Worm (Caenorhabditis elegans) whole organism, L1 larva: Measurements from ENCODE around the gene sftb-1.

ENCODE experiments used
- F16B12.6 ChIP-seq: fragments of 150-350 bp; optimal IDR thresholded peaks from 2 replicates; lab custom pipeline; 2014; ENCODE audit warnings: missing biosample characterization, missing genetic modification characterization
- Y116A8C.19 ChIP-seq: sonication (generic microtip); optimal IDR thresholded peaks from 2 replicates; lab custom pipeline; 2016; ENCODE audit warnings: missing compliant biosample characterization, missing genetic modification characterization, borderline replicate concordance
- aha-1 ChIP-seq: fragments of 150-350 bp; optimal IDR thresholded peaks from 2 replicates; lab custom pipeline; 2014; ENCODE audit warnings: missing biosample characterization, missing genetic modification characterization
- aly-2 ChIP-seq: fragments of 150-350 bp; optimal IDR thresholded peaks from 2 replicates; lab custom pipeline; 2014; ENCODE audit warnings: missing biosample characterization, missing genetic modification characterization
- ama-1 ChIP-seq: fragments of 150-350 bp; optimal IDR thresholded peaks from 2 replicates; lab custom pipeline; 2014
- blmp-1 ChIP-seq: fragments of 150-350 bp; optimal IDR thresholded peaks from 2 replicates; lab custom pipeline; 2014; ENCODE audit warnings: missing biosample characterization, missing genetic modification characterization
- ceh-63 ChIP-seq: fragments of 200-800 bp; sonication (Bioruptor generic); optimal IDR thresholded peaks from 2 replicates; lab custom pipeline; 2018; ENCODE audit warnings: mild to moderate bottlenecking, missing genetic modification characterization, missing compliant biosample characterization
- ceh-90 ChIP-seq: sonication (generic microtip); optimal IDR thresholded peaks from 2 replicates; lab custom pipeline; 2016; ENCODE audit warnings: missing genetic modification characterization, missing compliant biosample characterization
- dpl-1 ChIP-seq, 3 experiments: fragments of 150-350 bp in 2 of 3; sonication (generic microtip) in 1 of 3; optimal IDR thresholded peaks; 2 replicates each; lab custom pipeline; 2014 to 2017; ENCODE audit warnings: missing biosample characterization in 3 of 3, missing genetic modification characterization in 3 of 3, missing genetic modification reagents in 3 of 3
- dsc-1 ChIP-seq: sonication (generic microtip); optimal IDR thresholded peaks from 2 replicates; lab custom pipeline; 2016; ENCODE audit warnings: mild to moderate bottlenecking, missing genetic modification characterization, missing compliant biosample characterization
- efl-1 ChIP-seq, 4 experiments: fragments of 150-350 bp; optimal IDR thresholded peaks in 3 of 4; peaks in 1 of 4; 1 replicate in 1 of 4; 2 replicates in 3 of 4; lab custom pipeline; 2014; ENCODE audit warnings: missing biosample characterization in 2 of 4, missing genetic modification characterization in 2 of 4, missing genetic modification reagents in 2 of 4
- efl-3 ChIP-seq: fragments of 200-800 bp; sonication (Bioruptor generic); optimal IDR thresholded peaks from 2 replicates; lab custom pipeline; 2018; ENCODE audit warnings: mild to moderate bottlenecking, missing genetic modification characterization, missing compliant biosample characterization
- fkh-8 ChIP-seq: sonication (generic microtip); optimal IDR thresholded peaks from 2 replicates; lab custom pipeline; 2016; ENCODE audit warnings: mild to moderate bottlenecking, missing genetic modification characterization, missing compliant biosample characterization
- fos-1 ChIP-seq: fragments of 150-350 bp; optimal IDR thresholded peaks from 2 replicates; lab custom pipeline; 2014; ENCODE audit warnings: missing biosample characterization, missing genetic modification characterization
- grh-1 ChIP-seq: fragments of 200-800 bp; sonication (Bioruptor generic); IDR thresholded peaks from 2 replicates; pipeline ENCODE4 v1.3.6; 2022; ENCODE audit warnings: missing genetic modification reagents, missing genetic modification characterization, missing compliant biosample characterization
- irx-1 ChIP-seq: sonication (generic microtip); optimal IDR thresholded peaks from 2 replicates; lab custom pipeline; 2016; ENCODE audit warnings: missing genetic modification characterization, missing compliant biosample characterization
- lin-14 ChIP-seq: fragments of 200-800 bp; sonication (Bioruptor generic); optimal IDR thresholded peaks from 2 replicates; lab custom pipeline; 2018; ENCODE audit warnings: mild to moderate bottlenecking, missing genetic modification characterization, moderate library complexity, missing compliant biosample characterization
- lin-15B ChIP-seq: fragments of 150-350 bp; sonication (generic microtip); optimal IDR thresholded peaks from 3 replicates; lab custom pipeline; 2014; ENCODE audit warnings: missing biosample characterization, missing genetic modification characterization
- lin-35 ChIP-seq, 2 experiments: fragments of 150-350 bp; optimal IDR thresholded peaks; 2 replicates each; lab custom pipeline; 2014; ENCODE audit warnings: missing biosample characterization in 2 of 2, missing genetic modification characterization in 2 of 2, missing genetic modification reagents in 2 of 2
- lir-3 ChIP-seq: sonication (generic microtip); optimal IDR thresholded peaks from 2 replicates; lab custom pipeline; 2016; ENCODE audit warnings: mild to moderate bottlenecking, missing genetic modification characterization, moderate library complexity, missing compliant biosample characterization; ENCODE audit not compliant: poor library complexity
- lsy-2 ChIP-seq, 2 experiments: fragments of 150-350 bp; optimal IDR thresholded peaks; 2 replicates each; lab custom pipeline; 2014; ENCODE audit warnings: missing biosample characterization in 2 of 2, missing genetic modification characterization in 2 of 2
- mab-9 ChIP-seq: fragments of 200-800 bp; sonication (Bioruptor generic); IDR thresholded peaks from 2 replicates; pipeline ENCODE4 v1.3.6; 2022; ENCODE audit warnings: missing genetic modification reagents, missing genetic modification characterization, missing compliant biosample characterization
- mdl-1 ChIP-seq, 2 experiments: fragments of 150-350 bp; optimal IDR thresholded peaks; 2 replicates each; lab custom pipeline; 2014 to 2017; ENCODE audit warnings: missing biosample characterization in 2 of 2, missing genetic modification characterization in 2 of 2, inconsistent platforms in 1 of 2
- mef-2 ChIP-seq: fragments of 150-350 bp; optimal IDR thresholded peaks from 2 replicates; lab custom pipeline; 2014; ENCODE audit warnings: missing biosample characterization, missing genetic modification characterization
- mep-1 ChIP-seq: fragments of 150-350 bp; optimal IDR thresholded peaks from 2 replicates; lab custom pipeline; 2014; ENCODE audit warnings: missing biosample characterization, missing genetic modification characterization
- nhr-11 ChIP-seq: fragments of 150-350 bp; optimal IDR thresholded peaks from 2 replicates; lab custom pipeline; 2014; ENCODE audit warnings: missing biosample characterization, missing genetic modification characterization
- nhr-12 ChIP-seq: sonication (generic microtip); optimal IDR thresholded peaks from 2 replicates; lab custom pipeline; 2017; ENCODE audit warnings: missing biosample characterization, missing genetic modification characterization
- nhr-19 ChIP-seq: fragments of 200-800 bp; sonication (Bioruptor generic); conservative IDR thresholded peaks from 2 replicates; pipeline ENCODE4 v1.3.6; 2022; ENCODE audit warnings: missing genetic modification characterization, missing compliant biosample characterization
- nhr-20 ChIP-seq: sonication (generic microtip); optimal IDR thresholded peaks from 2 replicates; lab custom pipeline; 2016; ENCODE audit warnings: mild to moderate bottlenecking, missing genetic modification characterization, missing compliant biosample characterization
- nhr-47 ChIP-seq: sonication (generic microtip); optimal IDR thresholded peaks from 2 replicates; lab custom pipeline; 2016; ENCODE audit warnings: mild to moderate bottlenecking, missing genetic modification characterization, moderate library complexity, missing compliant biosample characterization
- nhr-71 ChIP-seq: sonication (generic microtip); optimal IDR thresholded peaks from 2 replicates; lab custom pipeline; 2016; ENCODE audit warnings: mild to moderate bottlenecking, missing genetic modification characterization, moderate library complexity, missing compliant biosample characterization
- nhr-76 ChIP-seq: sonication (generic microtip); optimal IDR thresholded peaks from 2 replicates; lab custom pipeline; 2017; ENCODE audit warnings: missing biosample characterization, missing genetic modification characterization
- nhr-85 ChIP-seq: sonication (generic microtip); peaks from one replicate; lab custom pipeline; 2016; ENCODE audit warnings: missing genetic modification characterization, inconsistent platforms, missing compliant biosample characterization
- pag-3 ChIP-seq: sonication (generic microtip); optimal IDR thresholded peaks from 2 replicates; lab custom pipeline; 2017; ENCODE audit warnings: missing genetic modification characterization, mild to moderate bottlenecking, missing compliant biosample characterization, antibody characterized with exemption, borderline replicate concordance; ENCODE audit not compliant: insufficient read depth
- pqm-1 ChIP-seq: sonication (generic microtip); optimal IDR thresholded peaks from 3 replicates; lab custom pipeline; 2017; ENCODE audit warnings: missing biosample characterization, missing genetic modification characterization
- rnt-1 ChIP-seq: sonication (generic microtip); optimal IDR thresholded peaks from 2 replicates; lab custom pipeline; 2016; ENCODE audit warnings: mild to moderate bottlenecking, missing genetic modification characterization, moderate library complexity, missing compliant biosample characterization
- skn-1 ChIP-seq: fragments of 150-350 bp; optimal IDR thresholded peaks from 2 replicates; lab custom pipeline; 2014; ENCODE audit warnings: missing biosample characterization, missing genetic modification characterization
- snpc-4 ChIP-seq: fragments of 150-350 bp; optimal IDR thresholded peaks from 2 replicates; lab custom pipeline; 2014; ENCODE audit warnings: missing biosample characterization, missing genetic modification characterization
- snu-23 ChIP-seq: sonication (generic microtip); optimal IDR thresholded peaks from 2 replicates; lab custom pipeline; 2016; ENCODE audit warnings: missing genetic modification characterization, missing compliant biosample characterization
- sox-4 ChIP-seq: sonication (generic microtip); optimal IDR thresholded peaks from 2 replicates; lab custom pipeline; 2016; ENCODE audit warnings: missing genetic modification characterization, missing compliant biosample characterization
- sptf-1 ChIP-seq: fragments of 150-350 bp; optimal IDR thresholded peaks from 2 replicates; lab custom pipeline; 2014; ENCODE audit warnings: missing biosample characterization, missing genetic modification characterization
- swsn-7 ChIP-seq: sonication (generic microtip); optimal IDR thresholded peaks from 2 replicates; lab custom pipeline; 2016; ENCODE audit warnings: missing genetic modification characterization, missing compliant biosample characterization
- tbx-2 ChIP-seq: sonication (generic microtip); optimal IDR thresholded peaks from 2 replicates; lab custom pipeline; 2016; ENCODE audit warnings: missing genetic modification characterization, missing compliant biosample characterization
- tlp-1 ChIP-seq: fragments of 150-350 bp; optimal IDR thresholded peaks from 2 replicates; lab custom pipeline; 2014; ENCODE audit warnings: missing biosample characterization, missing genetic modification characterization
- unc-130 ChIP-seq: fragments of 150-350 bp; optimal IDR thresholded peaks from 2 replicates; lab custom pipeline; 2017; ENCODE audit warnings: missing biosample characterization, missing genetic modification characterization, inconsistent platforms
- unc-62 ChIP-seq: fragments of 150-350 bp; optimal IDR thresholded peaks from 2 replicates; lab custom pipeline; 2014; ENCODE audit warnings: missing biosample characterization, missing genetic modification reagents, missing genetic modification characterization
- unc-98 ChIP-seq: fragments of 200-800 bp; sonication (Bioruptor generic); IDR thresholded peaks from 2 replicates; pipeline ENCODE4 v1.3.6; 2022; ENCODE audit warnings: missing genetic modification characterization, missing compliant biosample characterization
- xbp-1 ChIP-seq: sonication (generic microtip); optimal IDR thresholded peaks from 2 replicates; lab custom pipeline; 2016; ENCODE audit warnings: missing genetic modification characterization, missing compliant biosample characterization
- zip-4 ChIP-seq: fragments of 200-800 bp; sonication (Bioruptor generic); optimal IDR thresholded peaks from 2 replicates; lab custom pipeline; 2018; ENCODE audit warnings: mild to moderate bottlenecking, missing genetic modification characterization, moderate library complexity, missing compliant biosample characterization
- ztf-11 ChIP-seq, 2 experiments: sonication (generic microtip); optimal IDR thresholded peaks; 2 replicates each; lab custom pipeline; 2016 to 2017; ENCODE audit warnings: missing genetic modification characterization in 2 of 2, missing biosample characterization in 1 of 2, missing compliant biosample characterization in 1 of 2
- ztf-4 ChIP-seq: fragments of 150-350 bp; optimal IDR thresholded peaks from 2 replicates; lab custom pipeline; 2014; ENCODE audit warnings: missing biosample characterization, missing genetic modification characterization

sftb-1 gene

DNA sequence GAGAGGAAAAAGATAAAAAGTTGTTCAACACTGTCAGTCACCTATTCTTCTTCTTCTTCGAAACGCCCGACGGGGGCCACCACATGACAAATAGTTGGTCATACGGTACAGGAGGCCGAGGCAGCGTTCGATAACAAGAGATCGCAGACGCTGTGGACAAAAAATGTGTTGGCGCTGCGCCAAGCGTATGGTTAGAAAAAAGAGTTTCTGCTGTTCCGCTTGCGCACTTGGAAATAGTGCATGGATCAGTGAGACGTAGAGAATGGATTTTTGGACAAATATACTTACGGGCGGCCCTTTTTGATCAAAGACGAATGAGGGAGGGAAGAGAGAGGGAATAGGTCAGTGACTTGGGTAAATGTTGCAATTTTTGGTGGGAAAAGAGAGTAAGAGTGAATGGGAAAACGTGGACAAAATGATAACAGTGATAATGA, 15.7 kb upstream of the sftb-1 start (continued):
- peak; percentile 89 for TF ChIP-seq blmp-1 (tag; lab: Kevin White, UChicago)
- no peak for TF ChIP-seq nhr-12 (tag; lab: Kevin White, UChicago)
- TF ChIP-seq Y116A8C.19 (tag; lab: Kevin White, UChicago): no peak
- no peak for TF ChIP-seq ztf-11 (tag; optimal IDR thresholded peaks at IDR 0.05; lab: Kevin White, UChicago)
- peak; percentile 39 for TF ChIP-seq zip-4 (GFP tag; lab: Kevin White, UChicago)
- peak; percentile 68 for TF ChIP-seq ztf-4 (tag; lab: Kevin White, UChicago)
- TF ChIP-seq tlp-1 (tag; lab: Kevin White, UChicago): no peak
- peak; percentile 87 for TF ChIP-seq tbx-2 (tag; lab: Kevin White, UChicago)

DNA sequence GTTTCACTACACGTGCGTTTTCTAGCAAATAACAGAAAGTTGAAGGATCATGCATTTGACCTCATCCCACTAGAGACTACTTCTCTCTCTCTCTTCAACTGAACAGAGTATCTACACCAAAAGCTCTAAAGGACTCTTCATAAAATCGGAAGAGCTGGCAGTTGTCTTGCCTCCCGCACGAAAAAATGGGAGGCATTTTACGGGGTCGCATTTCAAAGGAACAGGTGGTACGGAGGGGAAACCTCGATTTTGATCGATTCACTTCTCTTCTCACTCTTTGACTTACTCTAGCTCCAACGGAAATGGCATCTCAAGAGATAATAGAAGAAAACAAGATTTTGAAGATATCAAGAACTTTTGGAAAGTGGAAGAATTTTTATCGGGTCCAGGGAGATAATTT, 14.1 kb upstream of the sftb-1 start:
- TF ChIP-seq efl-1 (optimal IDR thresholded peaks at IDR 0.05; lab: Kevin White, UChicago): peak in 1 of 2 experiments; percentile 26
- peak; percentile 2 to 71 for TF ChIP-seq efl-1 (GFP tag; optimal IDR thresholded peaks at IDR 0.05 in 1 of 2; lab: Kevin White, UChicago)
- no peak for TF ChIP-seq pqm-1 (tag; lab: Kevin White, UChicago)
- TF ChIP-seq mep-1 (tag; lab: Kevin White, UChicago): peak; percentile 41
- TF ChIP-seq unc-130 (tag; lab: Kevin White, UChicago): peak; percentile 58
- no peak for TF ChIP-seq F16B12.6 (tag; lab: Kevin White, UChicago)
- no peak for TF ChIP-seq sptf-1 (tag; lab: Kevin White, UChicago)
- TF ChIP-seq unc-98 (GFP tag; lab: Robert Waterston, UW): no peak
- peak; percentile 10 for TF ChIP-seq nhr-85
- no peak for TF ChIP-seq ceh-90 (tag; lab: Kevin White, UChicago)
- TF ChIP-seq skn-1: no peak
- TF ChIP-seq aha-1 (tag; lab: Kevin White, UChicago): no peak
- no peak for TF ChIP-seq xbp-1 (tag; lab: Kevin White, UChicago)
- TF ChIP-seq mef-2 (tag; lab: Kevin White, UChicago): no peak
- TF ChIP-seq dsc-1 (tag; lab: Kevin White, UChicago): no peak
- TF ChIP-seq pag-3 (tag; lab: Kevin White, UChicago): peak; percentile 85
- TF ChIP-seq ztf-11 (tag; optimal IDR thresholded peaks at IDR 0.05; lab: Kevin White, UChicago): no peak
- no peak for TF ChIP-seq unc-62 (GFP tag; lab: Kevin White, UChicago)
- no peak for TF ChIP-seq aly-2 (tag; lab: Kevin White, UChicago)
- no peak for TF ChIP-seq irx-1 (tag; lab: Kevin White, UChicago)
- TF ChIP-seq nhr-47 (tag; lab: Kevin White, UChicago): no peak
- no peak for TF ChIP-seq swsn-7 (tag; lab: Kevin White, UChicago)
- TF ChIP-seq mab-9 (GFP tag; lab: Robert Waterston, UW): no peak
- TF ChIP-seq snu-23 (GFP tag; lab: Kevin White, UChicago): peak; percentile 47
- peak; percentile 80 for TF ChIP-seq nhr-71 (tag; lab: Kevin White, UChicago)
- no peak for TF ChIP-seq fos-1 (tag; lab: Kevin White, UChicago)
- no peak for TF ChIP-seq zip-4 (GFP tag; lab: Kevin White, UChicago)
- no peak for TF ChIP-seq nhr-12 (tag; lab: Kevin White, UChicago)
- no peak for TF ChIP-seq lin-35 (GFP tag; optimal IDR thresholded peaks at IDR 0.05; lab: Kevin White, UChicago)
- TF ChIP-seq fkh-8 (tag; lab: Kevin White, UChicago): no peak
- TF ChIP-seq lsy-2 (tag; optimal IDR thresholded peaks at IDR 0.05; lab: Kevin White, UChicago): peak in 1 of 2 experiments; percentile 47
- no peak for TF ChIP-seq ama-1 (lab: Kevin White, UChicago)
- TF ChIP-seq nhr-11 (tag; lab: Kevin White, UChicago): peak; percentile 27
- TF ChIP-seq efl-3 (GFP tag; lab: Kevin White, UChicago): no peak
- no peak for TF ChIP-seq grh-1
- no peak for TF ChIP-seq nhr-76 (tag; lab: Kevin White, UChicago)
- TF ChIP-seq dpl-1 (GFP tag; optimal IDR thresholded peaks at IDR 0.05; lab: Kevin White, UChicago): no peak
- TF ChIP-seq lin-15B (tag; lab: Kevin White, UChicago): no peak
- TF ChIP-seq nhr-19 (GFP tag; lab: Robert Waterston, UW): peak; percentile 52
- peak; percentile 85 for TF ChIP-seq lin-14
- no peak for TF ChIP-seq sox-4 (tag; lab: Kevin White, UChicago)
- TF ChIP-seq mdl-1 (tag; optimal IDR thresholded peaks at IDR 0.05; lab: Kevin White, UChicago): peak in 1 of 2 experiments; percentile 45
- peak; percentile 53 for TF ChIP-seq lir-3 (tag; lab: Kevin White, UChicago)
- TF ChIP-seq ceh-63 (GFP tag; lab: Kevin White, UChicago): no peak
- peak; percentile 88 for TF ChIP-seq rnt-1 (tag; lab: Kevin White, UChicago)
- no peak for TF ChIP-seq ztf-4 (tag; lab: Kevin White, UChicago)
- TF ChIP-seq nhr-20 (tag; lab: Kevin White, UChicago): peak; percentile 55
- TF ChIP-seq tlp-1 (tag; lab: Kevin White, UChicago): no peak
- TF ChIP-seq snpc-4 (tag; lab: Kevin White, UChicago): no peak
